Worm (Caenorhabditis elegans) whole organism, late embryonic: ENCODE data around the gene oat-1.

Source experiments
- C08G9.2 ChIP-seq: sonication (generic microtip); optimal IDR thresholded peaks from 2 replicates; lab custom pipeline; 2016; ENCODE audit warnings: mild to moderate bottlenecking, missing genetic modification characterization, moderate library complexity, missing compliant biosample characterization
- C38D4.7 ChIP-seq: fragments of 200-800 bp; sonication (Bioruptor generic); optimal IDR thresholded peaks from 2 replicates; lab custom pipeline; 2018; ENCODE audit warnings: mild to moderate bottlenecking, missing genetic modification characterization, moderate library complexity, missing compliant biosample characterization
- F13H6.1 ChIP-seq: sonication (generic microtip); optimal IDR thresholded peaks from 2 replicates; lab custom pipeline; 2016; ENCODE audit warnings: missing genetic modification characterization, missing compliant biosample characterization
- K02D7.2 ChIP-seq: sonication (generic microtip); optimal IDR thresholded peaks from 2 replicates; lab custom pipeline; 2017; ENCODE audit warnings: mild to moderate bottlenecking, missing genetic modification characterization, missing compliant biosample characterization
- K09A11.1 ChIP-seq: sonication (generic microtip); optimal IDR thresholded peaks from 2 replicates; lab custom pipeline; 2017; ENCODE audit warnings: antibody characterized with exemption, mild to moderate bottlenecking, missing genetic modification characterization, missing compliant biosample characterization; ENCODE audit not compliant: insufficient read depth
- T23F11.4 ChIP-seq: fragments of 200-800 bp; sonication (Bioruptor generic); optimal IDR thresholded peaks from 2 replicates; lab custom pipeline; 2018; ENCODE audit warnings: mild to moderate bottlenecking, missing genetic modification characterization, missing compliant biosample characterization
- ceh-14 ChIP-seq: sonication (generic microtip); optimal IDR thresholded peaks from 2 replicates; lab custom pipeline; 2016; ENCODE audit warnings: missing genotype, missing genetic modification characterization, missing compliant biosample characterization
- ceh-19 ChIP-seq: fragments of 200-800 bp; sonication (Bioruptor generic); optimal IDR thresholded peaks from 2 replicates; lab custom pipeline; 2018; ENCODE audit warnings: mild to moderate bottlenecking, missing genetic modification characterization, missing compliant biosample characterization
- ceh-22 ChIP-seq: sonication (generic microtip); optimal IDR thresholded peaks from 2 replicates; lab custom pipeline; 2017; ENCODE audit warnings: missing biosample characterization, missing genetic modification characterization
- ceh-24 ChIP-seq: sonication (generic microtip); optimal IDR thresholded peaks from 2 replicates; lab custom pipeline; 2016; ENCODE audit warnings: mild to moderate bottlenecking, missing genetic modification characterization, missing compliant biosample characterization
- ceh-34 ChIP-seq: sonication (generic microtip); optimal IDR thresholded peaks from 2 replicates; lab custom pipeline; 2016; ENCODE audit warnings: mild to moderate bottlenecking, missing genetic modification characterization, missing compliant biosample characterization
- ceh-45 ChIP-seq: fragments of 200-800 bp; sonication (Bioruptor generic); IDR thresholded peaks from 2 replicates; pipeline ENCODE4 v1.3.6; 2022; ENCODE audit warnings: missing genetic modification reagents, missing genetic modification characterization, missing compliant biosample characterization
- ceh-9 ChIP-seq: sonication (generic microtip); optimal IDR thresholded peaks from 2 replicates; lab custom pipeline; 2016; ENCODE audit warnings: mild to moderate bottlenecking, missing genetic modification characterization, inconsistent platforms, missing compliant biosample characterization
- che-1 ChIP-seq: sonication (generic microtip); optimal IDR thresholded peaks from 2 replicates; lab custom pipeline; 2016; ENCODE audit warnings: mild to moderate bottlenecking, missing genetic modification characterization, missing compliant biosample characterization
- elt-4 ChIP-seq: sonication (generic microtip); optimal IDR thresholded peaks from 2 replicates; lab custom pipeline; 2016; ENCODE audit warnings: missing genetic modification characterization, missing compliant biosample characterization
- ets-4 ChIP-seq: sonication (generic microtip); optimal IDR thresholded peaks from 2 replicates; lab custom pipeline; 2016; ENCODE audit warnings: missing genetic modification characterization, missing compliant biosample characterization
- fax-1 ChIP-seq: sonication (generic microtip); optimal IDR thresholded peaks from 2 replicates; lab custom pipeline; 2016; ENCODE audit warnings: missing genotype, missing genetic modification characterization, missing compliant biosample characterization
- fkh-10 ChIP-seq: fragments of 150-350 bp; optimal IDR thresholded peaks from 2 replicates; lab custom pipeline; 2014; ENCODE audit warnings: missing biosample characterization, missing genetic modification reagents, missing genetic modification characterization
- fkh-6 ChIP-seq: sonication (generic microtip); optimal IDR thresholded peaks from 2 replicates; lab custom pipeline; 2016; ENCODE audit warnings: missing genetic modification characterization, missing compliant biosample characterization
- hlh-30 ChIP-seq: sonication (generic microtip); optimal IDR thresholded peaks from 2 replicates; lab custom pipeline; 2017; ENCODE audit warnings: antibody characterized with exemption, missing genetic modification characterization, missing compliant biosample characterization; ENCODE audit not compliant: insufficient read depth
- hlh-8 ChIP-seq: sonication (generic microtip); optimal IDR thresholded peaks from 2 replicates; lab custom pipeline; 2016; ENCODE audit warnings: missing genotype, missing genetic modification characterization, missing compliant biosample characterization
- lim-6 ChIP-seq: sonication (generic microtip); optimal IDR thresholded peaks from 2 replicates; lab custom pipeline; 2016; ENCODE audit warnings: missing genetic modification characterization, missing compliant biosample characterization
- lin-11 ChIP-seq: fragments of 200-800 bp; sonication (Bioruptor generic); optimal IDR thresholded peaks from 2 replicates; lab custom pipeline; 2018; ENCODE audit warnings: mild to moderate bottlenecking, missing genetic modification characterization, missing compliant biosample characterization
- madf-2 ChIP-seq: sonication (generic microtip); optimal IDR thresholded peaks from 2 replicates; lab custom pipeline; 2017; ENCODE audit warnings: missing genetic modification characterization, missing compliant biosample characterization
- mec-3 ChIP-seq: sonication (generic microtip); optimal IDR thresholded peaks from 2 replicates; lab custom pipeline; 2016; ENCODE audit warnings: borderline replicate concordance, missing genetic modification characterization, missing compliant biosample characterization
- nfya-1 ChIP-seq: sonication (generic microtip); optimal IDR thresholded peaks from 2 replicates; lab custom pipeline; 2017; ENCODE audit warnings: missing genetic modification characterization, mild to moderate bottlenecking, missing compliant biosample characterization, antibody characterized with exemption, moderate library complexity
- nhr-11 ChIP-seq: fragments of 150-350 bp; optimal IDR thresholded peaks from 2 replicates; lab custom pipeline; 2014; ENCODE audit warnings: missing biosample characterization, missing genetic modification characterization
- nhr-232 ChIP-seq: sonication (generic microtip); optimal IDR thresholded peaks from 2 replicates; lab custom pipeline; 2016; ENCODE audit warnings: missing genetic modification characterization, missing compliant biosample characterization
- odd-2 ChIP-seq: sonication (generic microtip); optimal IDR thresholded peaks from 2 replicates; lab custom pipeline; 2017; ENCODE audit warnings: antibody characterized with exemption, mild to moderate bottlenecking, missing genetic modification characterization, missing compliant biosample characterization
- pag-3 ChIP-seq: sonication (generic microtip); optimal IDR thresholded peaks from 2 replicates; lab custom pipeline; 2016; ENCODE audit warnings: missing compliant biosample characterization, missing genetic modification characterization, borderline replicate concordance
- pat-9 ChIP-seq: fragments of 200-800 bp; sonication (Bioruptor generic); optimal IDR thresholded peaks from 2 replicates; lab custom pipeline; 2018; ENCODE audit warnings: mild to moderate bottlenecking, missing genetic modification characterization, moderate library complexity, missing compliant biosample characterization
- pax-1 ChIP-seq: fragments of 150-350 bp; optimal IDR thresholded peaks from 2 replicates; lab custom pipeline; 2014; ENCODE audit warnings: missing biosample characterization, missing genetic modification characterization
- rnt-1 ChIP-seq: sonication (generic microtip); optimal IDR thresholded peaks from 2 replicates; lab custom pipeline; 2016; ENCODE audit warnings: missing genetic modification characterization, missing compliant biosample characterization
- sdc-2 ChIP-seq: sonication (generic microtip); optimal IDR thresholded peaks from 2 replicates; lab custom pipeline; 2016; ENCODE audit warnings: missing genotype, missing genetic modification characterization, missing compliant biosample characterization
- syd-9 ChIP-seq: sonication (generic microtip); optimal IDR thresholded peaks from 2 replicates; lab custom pipeline; 2016; ENCODE audit warnings: mild to moderate bottlenecking, missing genetic modification characterization, moderate library complexity, missing compliant biosample characterization
- tbx-7 ChIP-seq: sonication (generic microtip); optimal IDR thresholded peaks from 2 replicates; lab custom pipeline; 2016; ENCODE audit warnings: missing genotype, missing genetic modification characterization, missing compliant biosample characterization
- ttx-3 ChIP-seq: sonication (generic microtip); optimal IDR thresholded peaks from 2 replicates; lab custom pipeline; 2016; ENCODE audit warnings: missing genetic modification reagents, missing genetic modification characterization, missing compliant biosample characterization
- unc-42 ChIP-seq: sonication (generic microtip); optimal IDR thresholded peaks from 2 replicates; lab custom pipeline; 2016; ENCODE audit warnings: missing genotype, missing genetic modification characterization, missing compliant biosample characterization
- unc-55 ChIP-seq: sonication (generic microtip); optimal IDR thresholded peaks from 2 replicates; lab custom pipeline; 2017; ENCODE audit warnings: missing biosample characterization, missing genetic modification reagents, missing genetic modification characterization
- unc-86 ChIP-seq: sonication (generic microtip); optimal IDR thresholded peaks from 2 replicates; lab custom pipeline; 2016; ENCODE audit warnings: missing genetic modification characterization, missing compliant biosample characterization
- zip-5 ChIP-seq: sonication (generic microtip); optimal IDR thresholded peaks from 2 replicates; lab custom pipeline; 2016; ENCODE audit warnings: missing genetic modification characterization, missing compliant biosample characterization
- ztf-16 ChIP-seq: sonication (generic microtip); optimal IDR thresholded peaks from 2 replicates; lab custom pipeline; 2017; ENCODE audit warnings: missing genetic modification characterization, missing compliant biosample characterization

The oat-1 gene

ce11 chrIV:8496263-8496662 is 23.9 kb upstream of the oat-1 start, which contains the start of gene C28C12.12:
Gene C28C12.12 (minus strand): TSS chrIV:8496363.
- TF ChIP-seq tbx-7 (no peak), pag-3 (no peak), T23F11.4 (no peak), nfya-1 (tag; lab: Kevin White, UChicago) (no peak), C08G9.2 (no peak), ttx-3 (tag; lab: Kevin White, UChicago) (no peak), pax-1 (tag; lab: Kevin White, UChicago) (no peak), fkh-6 (no peak), ceh-45 (GFP tag; lab: Robert Waterston, UW) (no peak), nhr-232 (tag; lab: Kevin White, UChicago) (no peak), ceh-24 (tag; lab: Kevin White, UChicago) (no peak)

ce11 chrIV:8492242-8492641 is 19.8 kb upstream of the oat-1 start, which contains the start of gene sru-7:
Gene sru-7 (plus strand): TSS chrIV:8492542.
- TF ChIP-seq pat-9 (tag; lab: Kevin White, UChicago): no peak
- TF ChIP-seq ceh-24 (tag; lab: Kevin White, UChicago): no peak
- TF ChIP-seq ceh-19: no peak
- TF ChIP-seq ztf-16 (tag; lab: Kevin White, UChicago): no peak
- no peak for TF ChIP-seq fax-1 (tag; lab: Kevin White, UChicago)

DNA sequence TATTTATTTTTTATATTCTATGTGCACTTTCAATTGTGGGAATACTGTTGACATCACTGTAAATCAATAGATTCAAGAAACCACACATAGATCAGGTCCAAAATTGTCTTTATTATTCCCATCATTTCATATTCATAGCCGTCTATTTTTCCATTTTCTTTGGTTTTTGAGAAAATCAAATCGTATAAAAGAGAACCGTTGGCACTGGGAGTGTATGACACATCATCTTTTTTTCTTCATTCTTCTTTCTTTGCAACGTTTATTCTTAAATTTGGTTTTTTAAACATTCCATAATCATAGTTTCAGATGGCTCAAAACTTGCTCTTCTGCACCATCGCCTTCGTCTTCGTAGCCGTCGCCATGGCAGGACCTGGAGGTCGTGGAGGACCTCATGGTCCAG is 17.5 kb upstream of the oat-1 start, which contains the start of gene srlf-2:
srlf-2 (plus strand) TSS at position 301 of the 400 bp plus-strand sequence.
- TF ChIP-seq elt-4 (tag; lab: Kevin White, UChicago) (no peak), unc-86 (tag; lab: Kevin White, UChicago) (no peak), ceh-9 (tag; lab: Kevin White, UChicago) (no peak), ets-4 (tag; lab: Kevin White, UChicago) (no peak), nfya-1 (tag; lab: Kevin White, UChicago) (no peak), fkh-6 (no peak), K02D7.2 (tag; lab: Kevin White, UChicago) (no peak), rnt-1 (tag; lab: Kevin White, UChicago) (no peak), ttx-3 (tag; lab: Kevin White, UChicago) (no peak), hlh-30 (tag; lab: Kevin White, UChicago) (no peak), nhr-11 (tag; lab: Kevin White, UChicago) (no peak)

DNA sequence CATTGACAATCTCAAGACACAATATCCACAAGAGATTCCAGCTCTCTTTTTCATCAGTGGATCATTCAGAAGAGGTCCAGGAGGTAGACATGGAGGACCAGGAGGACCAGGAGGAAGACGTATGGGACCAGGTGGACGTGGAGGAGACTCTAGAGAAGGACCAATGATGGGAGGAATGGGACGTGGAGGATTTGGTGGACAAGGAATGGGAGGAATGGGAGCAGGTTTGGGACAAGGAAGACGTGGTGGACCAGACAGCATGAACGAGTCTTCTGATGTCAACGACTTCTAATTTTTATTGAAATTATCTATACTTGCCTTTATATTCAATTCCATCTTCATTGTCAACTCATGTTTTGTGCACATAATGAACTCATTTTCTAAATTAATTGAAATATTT is 15.7 kb upstream of the oat-1 start:
- TF ChIP-seq F13H6.1 (tag; lab: Kevin White, UChicago) (no peak), ceh-22 (no peak), ceh-34 (tag; lab: Kevin White, UChicago) (no peak), hlh-8 (tag; lab: Kevin White, UChicago) (no peak), madf-2 (tag; lab: Kevin White, UChicago) (no peak), zip-5 (tag; lab: Kevin White, UChicago) (no peak), unc-42 (tag; lab: Kevin White, UChicago) (no peak), syd-9 (tag; lab: Kevin White, UChicago) (no peak), K02D7.2 (tag; lab: Kevin White, UChicago) (no peak)

- no peak for TF ChIP-seq K09A11.1 (tag; lab: Kevin White, UChicago)
- TF ChIP-seq unc-55: no peak
- no peak for TF ChIP-seq pax-1 (tag; lab: Kevin White, UChicago)
- no peak for TF ChIP-seq sdc-2
- TF ChIP-seq mec-3: no peak
- no peak for TF ChIP-seq lim-6
- TF ChIP-seq odd-2 (tag; lab: Kevin White, UChicago): no peak
- TF ChIP-seq C38D4.7: no peak
- TF ChIP-seq hlh-8 (tag; lab: Kevin White, UChicago): no peak
- TF ChIP-seq ceh-14 (tag; lab: Kevin White, UChicago): no peak
- no peak for TF ChIP-seq rnt-1 (tag; lab: Kevin White, UChicago)
- TF ChIP-seq lin-11 (tag; lab: Kevin White, UChicago): no peak
- no peak for TF ChIP-seq che-1
- no peak for TF ChIP-seq fkh-10 (GFP tag; lab: Kevin White, UChicago)
Observed at ce11 chrIV:8487183-8487582, 14.8 kb upstream of the oat-1 start, which contains the start of gene srlf-3. Gene srlf-3 (plus strand): TSS chrIV:8487483.
